Worm (Caenorhabditis elegans) whole organism, L3 larva: ENCODE results near the gene irld-52.
"Not testable (repeated sequence)": the region's sequence is repeated elsewhere in the genome, so short reads cannot be mapped to it uniquely, and the experiment has no call there.

ENCODE experiments used
- R02D3.7 ChIP-seq: fragments of 150-350 bp; optimal IDR thresholded peaks from 2 replicates; lab custom pipeline; 2014; ENCODE audit warnings: missing biosample characterization, missing genetic modification characterization
- ZK546.5 ChIP-seq: sonication (generic microtip); optimal IDR thresholded peaks from 2 replicates; lab custom pipeline; 2017; ENCODE audit warnings: missing biosample characterization, missing genetic modification characterization
- aly-2 ChIP-seq: fragments of 150-350 bp; optimal IDR thresholded peaks from 2 replicates; lab custom pipeline; 2014; ENCODE audit warnings: missing biosample characterization, missing genetic modification characterization
- ama-1 ChIP-seq: fragments of 150-350 bp; optimal IDR thresholded peaks from 2 replicates; lab custom pipeline; 2018
- ceh-16 ChIP-seq: sonication (generic microtip); optimal IDR thresholded peaks from 2 replicates; lab custom pipeline; 2017; ENCODE audit warnings: missing biosample characterization, missing genetic modification characterization
- ceh-28 ChIP-seq: fragments of 150-350 bp; optimal IDR thresholded peaks from 2 replicates; lab custom pipeline; 2014; ENCODE audit warnings: missing biosample characterization, missing genetic modification reagents, missing genetic modification characterization
- ceh-82 ChIP-seq: fragments of 150-350 bp; optimal IDR thresholded peaks from 2 replicates; lab custom pipeline; 2014; ENCODE audit warnings: missing biosample characterization, missing genetic modification characterization
- ceh-9 ChIP-seq: sonication (generic microtip); optimal IDR thresholded peaks from 2 replicates; lab custom pipeline; 2018; ENCODE audit warnings: missing biosample characterization, missing genetic modification characterization
- daf-12 ChIP-seq: fragments of 150-350 bp; optimal IDR thresholded peaks from 2 replicates; lab custom pipeline; 2014; ENCODE audit warnings: missing biosample characterization, missing genetic modification reagents, missing genetic modification characterization
- elt-1 ChIP-seq: fragments of 150-350 bp; optimal IDR thresholded peaks from 2 replicates; lab custom pipeline; 2014; ENCODE audit warnings: missing biosample characterization, missing genetic modification characterization
- elt-2 ChIP-seq: sonication (generic microtip); optimal IDR thresholded peaks from 2 replicates; lab custom pipeline; 2016; ENCODE audit warnings: missing genetic modification reagents, mild to moderate bottlenecking, missing genetic modification characterization, missing compliant biosample characterization
- elt-3 ChIP-seq, 3 experiments: fragments of 150-350 bp in 1 of 3; sonication (generic microtip) in 2 of 3; optimal IDR thresholded peaks; 2 replicates in 2 of 3; 4 replicates in 1 of 3; lab custom pipeline; 2014 to 2017; ENCODE audit warnings: missing biosample characterization in 3 of 3, missing genetic modification characterization in 3 of 3
- eor-1 ChIP-seq, 2 experiments: fragments of 150-350 bp; optimal IDR thresholded peaks; 2 replicates each; lab custom pipeline; 2014 to 2018; ENCODE audit warnings: missing biosample characterization in 2 of 2, missing genetic modification characterization in 2 of 2
- fkh-10 ChIP-seq: sonication (generic microtip); optimal IDR thresholded peaks from 2 replicates; lab custom pipeline; 2017; ENCODE audit warnings: missing biosample characterization, missing genetic modification reagents, missing genetic modification characterization
- fos-1 ChIP-seq: fragments of 150-350 bp; optimal IDR thresholded peaks from 2 replicates; lab custom pipeline; 2014; ENCODE audit warnings: missing biosample characterization, missing genetic modification characterization
- hmg-11 ChIP-seq: sonication (generic microtip); optimal IDR thresholded peaks from 2 replicates; lab custom pipeline; 2016; ENCODE audit warnings: missing genetic modification characterization, missing compliant biosample characterization
- jun-1 ChIP-seq: fragments of 150-350 bp; optimal IDR thresholded peaks from 2 replicates; lab custom pipeline; 2014; ENCODE audit warnings: missing biosample characterization, missing genetic modification reagents, missing genetic modification characterization
- lin-15B ChIP-seq: fragments of 150-350 bp; optimal IDR thresholded peaks from 2 replicates; lab custom pipeline; 2014; ENCODE audit warnings: missing biosample characterization, missing genetic modification characterization
- lin-39 ChIP-seq: fragments of 150-350 bp; optimal IDR thresholded peaks from 2 replicates; lab custom pipeline; 2018; ENCODE audit warnings: missing biosample characterization, missing genetic modification reagents, missing genetic modification characterization
- lsy-12 ChIP-seq: sonication (generic microtip); optimal IDR thresholded peaks from 2 replicates; lab custom pipeline; 2016; ENCODE audit warnings: mild to moderate bottlenecking, missing genetic modification characterization, missing compliant biosample characterization
- mdl-1 ChIP-seq: fragments of 150-350 bp; optimal IDR thresholded peaks from 2 replicates; lab custom pipeline; 2014; ENCODE audit warnings: missing biosample characterization, missing genetic modification characterization
- mml-1 ChIP-seq: fragments of 150-350 bp; sonication (generic microtip); optimal IDR thresholded peaks from 3 replicates; lab custom pipeline; 2014; ENCODE audit warnings: missing biosample characterization, missing genetic modification characterization
- nfya-1 ChIP-seq: sonication (generic microtip); optimal IDR thresholded peaks from 2 replicates; lab custom pipeline; 2017; ENCODE audit warnings: missing genetic modification characterization, mild to moderate bottlenecking, missing compliant biosample characterization, antibody characterized with exemption, moderate library complexity; ENCODE audit not compliant: insufficient read depth
- nhr-11 ChIP-seq: fragments of 150-350 bp; optimal IDR thresholded peaks from 2 replicates; lab custom pipeline; 2014; ENCODE audit warnings: missing biosample characterization, missing genetic modification characterization
- nhr-12 ChIP-seq: fragments of 150-350 bp; optimal IDR thresholded peaks from 2 replicates; lab custom pipeline; 2014; ENCODE audit warnings: missing biosample characterization, missing genetic modification characterization
- nhr-23 ChIP-seq: fragments of 150-350 bp; optimal IDR thresholded peaks from 2 replicates; lab custom pipeline; 2014; ENCODE audit warnings: missing biosample characterization, missing genetic modification reagents, missing genetic modification characterization
- nhr-25 ChIP-seq: sonication (generic microtip); optimal IDR thresholded peaks from 2 replicates; lab custom pipeline; 2017; ENCODE audit warnings: missing biosample characterization, missing genetic modification characterization
- nhr-28 ChIP-seq: fragments of 150-350 bp; optimal IDR thresholded peaks from 2 replicates; lab custom pipeline; 2014; ENCODE audit warnings: missing biosample characterization, missing genetic modification characterization
- nhr-43 ChIP-seq: sonication (generic microtip); optimal IDR thresholded peaks from 2 replicates; lab custom pipeline; 2016; ENCODE audit warnings: mild to moderate bottlenecking, missing genetic modification characterization, missing compliant biosample characterization; ENCODE audit not compliant: poor library complexity, severe bottlenecking
- nhr-67 ChIP-seq: fragments of 150-350 bp; optimal IDR thresholded peaks from 2 replicates; lab custom pipeline; 2014; ENCODE audit warnings: missing biosample characterization, missing genetic modification characterization
- nhr-76 ChIP-seq: fragments of 150-350 bp; sonication (generic microtip); optimal IDR thresholded peaks from 5 replicates; lab custom pipeline; 2014; ENCODE audit warnings: missing biosample characterization, missing genetic modification characterization
- pha-4 ChIP-seq: fragments of 150-350 bp; optimal IDR thresholded peaks from 2 replicates; lab custom pipeline; 2014; ENCODE audit warnings: missing biosample characterization, missing genetic modification reagents, missing genetic modification characterization
- pqm-1 ChIP-seq: fragments of 150-350 bp; optimal IDR thresholded peaks from 2 replicates; lab custom pipeline; 2017; ENCODE audit warnings: missing biosample characterization, missing genetic modification characterization, inconsistent platforms
- sea-2 ChIP-seq: fragments of 150-350 bp; sonication (generic microtip); optimal IDR thresholded peaks from 4 replicates; lab custom pipeline; 2014; ENCODE audit warnings: missing biosample characterization, missing genetic modification reagents, missing genetic modification characterization
- skn-1 ChIP-seq: fragments of 150-350 bp; optimal IDR thresholded peaks from 2 replicates; lab custom pipeline; 2014; ENCODE audit warnings: missing biosample characterization, missing genetic modification characterization
- snpc-4 ChIP-seq: fragments of 150-350 bp; optimal IDR thresholded peaks from 2 replicates; lab custom pipeline; 2014; ENCODE audit warnings: missing biosample characterization, missing genetic modification characterization
- tbx-2 ChIP-seq: sonication (generic microtip); optimal IDR thresholded peaks from 2 replicates; lab custom pipeline; 2016; ENCODE audit warnings: mild to moderate bottlenecking, missing genetic modification characterization, missing compliant biosample characterization
- unc-39 ChIP-seq: sonication (generic microtip); optimal IDR thresholded peaks from 4 replicates; lab custom pipeline; 2017; ENCODE audit warnings: missing biosample characterization, missing genetic modification characterization
- unc-62 ChIP-seq: fragments of 150-350 bp; sonication (generic microtip); optimal IDR thresholded peaks from 4 replicates; lab custom pipeline; 2014; ENCODE audit warnings: missing biosample characterization, missing genetic modification reagents, missing genetic modification characterization
- zag-1 ChIP-seq: fragments of 150-350 bp; optimal IDR thresholded peaks from 2 replicates; lab custom pipeline; 2014; ENCODE audit warnings: missing biosample characterization, missing genetic modification characterization
- ztf-11 ChIP-seq: fragments of 150-350 bp; optimal IDR thresholded peaks from 2 replicates; lab custom pipeline; 2014; ENCODE audit warnings: missing biosample characterization, missing genetic modification characterization
- ztf-4 ChIP-seq: fragments of 150-350 bp; optimal IDR thresholded peaks from 2 replicates; lab custom pipeline; 2014; ENCODE audit warnings: missing biosample characterization, missing genetic modification characterization

Gene irld-52

ce11 chrV:15752941-15753340 lies 26.5 kb upstream of the irld-52 start, which contains the start of gene str-5:
Gene str-5 (plus strand): TSS chrV:15753241.
- TF ChIP-seq ceh-9, elt-2, hmg-11 (tag; lab: Kevin White, UChicago): not testable (repeated sequence)

DNA sequence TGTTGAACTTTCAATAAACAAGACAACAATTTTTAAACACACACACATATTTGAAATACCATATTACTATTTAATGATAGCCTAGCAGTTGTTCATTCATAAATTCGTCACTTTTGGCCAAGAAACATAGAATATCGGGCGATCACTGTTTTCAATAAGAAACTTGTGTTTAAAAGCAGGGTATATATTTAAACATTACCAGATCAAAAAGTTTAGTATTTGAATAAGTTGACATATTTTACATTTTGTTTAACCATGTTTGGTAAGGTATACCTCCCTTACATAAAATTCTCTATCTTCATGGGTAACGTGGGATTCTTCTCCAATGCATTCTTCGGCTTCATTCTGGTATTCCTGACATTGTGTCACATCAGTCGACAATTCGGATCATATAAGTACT lies 24.7 kb upstream of the irld-52 start, which contains the start of gene str-8:
Gene str-8, plus strand, starts transcription at position 301 of the 400 bp plus-strand sequence.
- not testable (repeated sequence) for TF ChIP-seq R02D3.7, nhr-12, ceh-28 (tag; lab: Kevin White, UChicago)

- TF ChIP-seq nfya-1 (tag; lab: Kevin White, UChicago) (no peak), skn-1 (tag; lab: Kevin White, UChicago) (no peak), tbx-2 (tag; lab: Kevin White, UChicago) (no peak), mml-1 (tag; lab: Kevin White, UChicago) (no peak), ceh-28 (tag; lab: Kevin White, UChicago) (no peak), unc-62 (GFP tag; lab: Kevin White, UChicago) (no peak), nhr-11 (no peak), lin-15B (tag; lab: Kevin White, UChicago) (no peak), lin-39 (tag; lab: Kevin White, UChicago) (no peak)
- TF ChIP-seq, all 47 proteins: peak for 0
These were observed 21.8 kb upstream of the irld-52 start for ce11 chrV:15757645-15758044.

ce11 chrV:15758449-15758848 lies 21.0 kb upstream of the irld-52 start, which contains the start of gene str-9:
Gene str-9 (plus strand): TSS chrV:15758749.
- TF ChIP-seq eor-1 (tag; optimal IDR thresholded peaks at IDR 0.05; lab: Kevin White, UChicago) (no peak), nhr-76 (tag; lab: Kevin White, UChicago) (no peak), mml-1 (tag; lab: Kevin White, UChicago) (no peak), ztf-11 (tag; lab: Kevin White, UChicago) (no peak), daf-12 (no peak), ceh-9 (tag; lab: Kevin White, UChicago) (no peak), jun-1 (no peak), unc-39 (tag; lab: Kevin White, UChicago) (no peak), lin-15B (tag; lab: Kevin White, UChicago) (no peak), ztf-4 (tag; lab: Kevin White, UChicago) (no peak), fos-1 (no peak), elt-3 (tag; optimal IDR thresholded peaks at IDR 0.05; lab: Kevin White, UChicago) (no peak), ceh-16 (no peak), ceh-82 (tag; lab: Kevin White, UChicago) (no peak), lsy-12 (no peak), nhr-28 (no peak)

- TF ChIP-seq lin-15B (tag; lab: Kevin White, UChicago) (peak; percentile 93), fos-1 (no peak), unc-39 (tag; lab: Kevin White, UChicago) (no peak), R02D3.7 (tag; lab: Kevin White, UChicago) (peak; percentile 87), daf-12 (peak; percentile 32), ama-1 (lab: Kevin White, UChicago) (peak; percentile 62), mml-1 (tag; lab: Kevin White, UChicago) (no peak), fkh-10 (GFP tag; lab: Kevin White, UChicago) (peak; percentile 34), nhr-43 (tag; lab: Kevin White, UChicago) (peak; percentile 90), snpc-4 (tag; lab: Kevin White, UChicago) (peak; percentile 90), pha-4 (peak; percentile 94), lsy-12 (peak; percentile 78), ZK546.5 (tag; lab: Kevin White, UChicago) (peak; percentile 33), elt-1 (tag; lab: Kevin White, UChicago) (peak; percentile 26), sea-2 (GFP tag; lab: Kevin White, UChicago) (no peak), zag-1 (tag; lab: Kevin White, UChicago) (peak; percentile 51), nhr-11 (peak; percentile 57), aly-2 (tag; lab: Kevin White, UChicago) (peak; percentile 30), nhr-23 (peak; percentile 91), mdl-1 (tag; lab: Kevin White, UChicago) (no peak), nhr-67 (tag; lab: Kevin White, UChicago) (no peak), ceh-82 (tag; lab: Kevin White, UChicago) (peak; percentile 87), unc-62 (GFP tag; lab: Kevin White, UChicago) (no peak), nfya-1 (tag; lab: Kevin White, UChicago) (peak; percentile 89), tbx-2 (tag; lab: Kevin White, UChicago) (peak; percentile 89), jun-1 (peak; percentile 74), nhr-76 (tag; lab: Kevin White, UChicago) (no peak), nhr-25 (tag; lab: Kevin White, UChicago) (peak; percentile 85), pqm-1 (tag; lab: Kevin White, UChicago) (peak; percentile 54), skn-1 (tag; lab: Kevin White, UChicago) (peak; percentile 49), ztf-4 (tag; lab: Kevin White, UChicago) (peak; percentile 17), ceh-9 (tag; lab: Kevin White, UChicago) (no peak), elt-2 (tag; lab: Kevin White, UChicago) (peak; percentile 58)
These were observed 13.3 kb upstream of the irld-52 start, which contains the start of the genes haf-3 and F57A10.2 for ce11 chrV:15766122-15766594. Gene haf-3 (minus strand): TSS chrV:15766172. Gene F57A10.2 (plus strand): TSS chrV:15766575.
